Fruit fly (Drosophila melanogaster): ENCODE data around the gene CG1764.

DNA sequence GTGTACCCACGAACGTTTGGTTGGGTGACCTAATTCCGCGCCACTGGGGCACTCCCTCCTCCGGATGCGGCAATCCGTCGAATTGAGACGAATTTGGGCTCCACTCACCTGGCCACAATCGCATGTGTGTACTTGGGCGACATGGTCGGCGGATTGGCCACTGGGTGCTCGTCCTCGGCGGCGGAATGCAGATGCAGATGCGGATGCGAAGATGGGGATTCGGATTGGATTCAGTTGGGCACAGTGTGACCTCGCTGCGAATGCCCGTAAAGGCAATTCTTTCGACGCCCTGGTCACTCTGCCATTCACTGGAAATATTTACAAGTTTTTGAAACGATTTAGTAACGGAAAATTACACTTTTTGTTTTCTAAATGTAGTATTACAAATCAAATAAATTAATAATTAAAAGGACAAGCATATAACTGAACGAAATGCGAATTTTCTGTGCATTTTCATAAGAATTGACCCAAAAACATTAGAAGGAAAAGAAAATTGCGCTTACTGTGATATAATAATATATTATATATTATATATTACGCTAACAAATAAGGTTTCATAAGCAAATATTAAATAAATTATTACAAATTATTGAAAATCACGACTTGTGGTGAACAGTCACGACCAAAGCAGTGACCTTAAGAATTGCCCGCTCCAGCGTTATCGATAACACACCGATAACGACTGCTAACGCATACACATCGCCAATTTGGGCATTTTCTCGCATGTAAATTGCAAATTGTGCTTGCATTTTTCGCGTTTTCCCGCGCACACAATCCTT, 5.6 kb downstream of the CG1764 start, which contains the start of gene CG1622:
- TF ChIP-seq D1 (tag; optimal IDR thresholded peaks at IDR 0.05) = no peak
- TF ChIP-seq gl (tag; optimal IDR thresholded peaks at IDR 0.05) = no peak
- no peak for TF ChIP-seq Pif1B (GFP tag; optimal IDR thresholded peaks at IDR 0.05)
- TF ChIP-seq CG17806 (tag; optimal IDR thresholded peaks at IDR 0.05) = no peak
- no peak for TF ChIP-seq CG8301 (tag; optimal IDR thresholded peaks at IDR 0.05)
- no peak for TF ChIP-seq rn (GFP tag; IDR thresholded peaks at IDR 0.05)
- TF ChIP-seq CG8159 (tag; optimal IDR thresholded peaks at IDR 0.05) = no peak
- TF ChIP-seq Snoo (tag; optimal IDR thresholded peaks at IDR 0.05) = no peak
- peak; percentile 63; the same call in 2 of the 3 replicates for TF ChIP-seq CG4496 (GFP tag; IDR thresholded peaks at IDR 0.05)
- no peak for TF ChIP-seq CG12605 (GFP tag; IDR thresholded peaks at IDR 0.05)
- TF ChIP-seq CG14655 (GFP tag; optimal IDR thresholded peaks at IDR 0.05) = no peak

All from whole organism, pupa.